Fruit fly (Drosophila melanogaster) whole organism, embryonic: ENCODE measurements around the gene Prx2.

Source experiments
- BtbVII ChIP-seq: fragments of 200-800 bp; sonication (Bioruptor generic); optimal IDR thresholded peaks from 3 replicates; lab custom pipeline; 2017; ENCODE audit warnings: missing biosample characterization, mild to moderate bottlenecking, missing genetic modification characterization
- C15 ChIP-seq: fragments of 200-800 bp; sonication (Bioruptor generic); IDR thresholded peaks from 3 replicates; pipeline ENCODE4 v1.3.6; 2022; ENCODE audit warnings: missing biosample characterization, missing genetic modification characterization
- CG10543 ChIP-seq: fragments of 200-800 bp; sonication (Bioruptor generic); optimal IDR thresholded peaks from 3 replicates; lab custom pipeline; 2017; ENCODE audit warnings: missing biosample characterization, mild to moderate bottlenecking, missing genetic modification characterization, moderate library complexity
- CG12744 ChIP-seq: fragments of 200-800 bp; sonication (Bioruptor generic); optimal IDR thresholded peaks from 2 replicates; lab custom pipeline; 2016; ENCODE audit warnings: missing biosample characterization, missing genetic modification characterization
- CG14441 ChIP-seq: fragments of 200-800 bp; sonication (Bioruptor generic); IDR thresholded peaks from 2 replicates; pipeline ENCODE4 v1.3.6; 2022; ENCODE audit warnings: missing biosample characterization, missing genetic modification characterization
- CG14667 ChIP-seq: fragments of 200-800 bp; sonication (Bioruptor generic); IDR thresholded peaks from 2 replicates; pipeline ENCODE4 v1.3.6; 2022; ENCODE audit warnings: missing biosample characterization, missing genetic modification characterization
- CG15479 ChIP-seq: fragments of 200-800 bp; sonication (Bioruptor generic); optimal IDR thresholded peaks from 3 replicates; lab custom pipeline; 2019; ENCODE audit warnings: missing biosample characterization, mild to moderate bottlenecking, missing genetic modification characterization, moderate library complexity
- CG1647 ChIP-seq: fragments of 200-800 bp; sonication (Bioruptor generic); optimal IDR thresholded peaks from 3 replicates; lab custom pipeline; 2016; ENCODE audit warnings: missing biosample characterization, missing genetic modification characterization
- CG16815 ChIP-seq: fragments of 200-800 bp; sonication (Bioruptor generic); optimal IDR thresholded peaks from 3 replicates; lab custom pipeline; 2017; ENCODE audit warnings: missing biosample characterization, mild to moderate bottlenecking, missing genetic modification characterization
- CG18476 ChIP-seq: fragments of 200-800 bp; sonication (Bioruptor generic); optimal IDR thresholded peaks from 2 replicates; lab custom pipeline; 2016; ENCODE audit warnings: missing biosample characterization, mild to moderate bottlenecking, missing genetic modification characterization
- CG2116 ChIP-seq: fragments of 200-800 bp; sonication (Bioruptor generic); optimal IDR thresholded peaks from 3 replicates; lab custom pipeline; 2018; ENCODE audit warnings: missing biosample characterization, mild to moderate bottlenecking, missing genetic modification characterization
- CG2875 ChIP-seq: fragments of 200-800 bp; sonication (Bioruptor generic); optimal IDR thresholded peaks from 2 replicates; lab custom pipeline; 2017; ENCODE audit warnings: missing biosample characterization, mild to moderate bottlenecking, missing genetic modification characterization, missing genetic modification reagents
- CG30403 ChIP-seq: fragments of 200-800 bp; sonication (Bioruptor generic); optimal IDR thresholded peaks from 3 replicates; lab custom pipeline; 2016; ENCODE audit warnings: missing biosample characterization, missing genetic modification characterization
- CG4360 ChIP-seq: fragments of 200-800 bp; sonication (Bioruptor generic); IDR thresholded peaks from 2 replicates; pipeline ENCODE4 v1.3.6; 2022; ENCODE audit warnings: missing biosample characterization, missing genetic modification characterization
- CG43689 ChIP-seq: fragments of 200-800 bp; sonication (Bioruptor generic); IDR thresholded peaks from 2 replicates; pipeline ENCODE4 v1.3.6; 2022; ENCODE audit warnings: missing biosample characterization, missing genetic modification characterization
- CG5245 ChIP-seq: fragments of 200-800 bp; sonication (Bioruptor generic); optimal IDR thresholded peaks from 3 replicates; lab custom pipeline; 2016; ENCODE audit warnings: missing biosample characterization, missing genetic modification characterization
- CG6683 ChIP-seq: fragments of 200-800 bp; sonication (Bioruptor generic); optimal IDR thresholded peaks from 2 replicates; lab custom pipeline; 2017; ENCODE audit warnings: missing biosample characterization, mild to moderate bottlenecking, missing genetic modification characterization, missing genetic modification reagents
- CG7357 ChIP-seq: fragments of 200-800 bp; sonication (Bioruptor generic); IDR thresholded peaks from 3 replicates; pipeline ENCODE4 v1.3.6; 2022; ENCODE audit warnings: missing biosample characterization, missing genetic modification characterization
- CG8290 ChIP-seq, 3 experiments: fragments of 200-800 bp; sonication (Bioruptor generic); optimal IDR thresholded peaks; 2 replicates each; lab custom pipeline; 2016 to 2019; ENCODE audit warnings: missing biosample characterization in 3 of 3, missing genetic modification characterization in 3 of 3, mild to moderate bottlenecking in 2 of 3, moderate library complexity in 1 of 3
- CG8924 ChIP-seq: fragments of 200-800 bp; optimal IDR thresholded peaks from 3 replicates; lab custom pipeline; 2019; ENCODE audit warnings: missing biosample characterization, mild to moderate bottlenecking, missing genetic modification characterization, moderate library complexity
- Fer2 ChIP-seq: fragments of 200-800 bp; sonication (Bioruptor generic); optimal IDR thresholded peaks from 2 replicates; lab custom pipeline; 2018; ENCODE audit warnings: missing biosample characterization, mild to moderate bottlenecking, missing genetic modification characterization, moderate library complexity
- H2.0 ChIP-seq: fragments of 200-800 bp; sonication (Bioruptor generic); IDR thresholded peaks from 2 replicates; pipeline ENCODE4 v1.3.6; 2022; ENCODE audit warnings: missing biosample characterization, missing genetic modification characterization
- MTF-1 ChIP-seq: fragments of 200-800 bp; sonication (Bioruptor generic); optimal IDR thresholded peaks from 2 replicates; lab custom pipeline; 2018; ENCODE audit warnings: missing biosample characterization, mild to moderate bottlenecking, missing genetic modification characterization, borderline replicate concordance
- Mad ChIP-seq: fragments of 200-800 bp; sonication (Bioruptor generic); optimal IDR thresholded peaks from 2 replicates; lab custom pipeline; 2016; ENCODE audit warnings: missing biosample characterization, missing genetic modification characterization
- PHDP ChIP-seq: fragments of 200-800 bp; sonication (Bioruptor generic); optimal IDR thresholded peaks from 3 replicates; lab custom pipeline; 2018; ENCODE audit warnings: missing biosample characterization, mild to moderate bottlenecking, missing genetic modification characterization, moderate library complexity
- Ptx1 ChIP-seq: fragments of 200-800 bp; sonication (Bioruptor generic); IDR thresholded peaks from 2 replicates; pipeline ENCODE4 v1.3.6; 2022; ENCODE audit warnings: missing biosample characterization, missing genetic modification characterization
- Sry-δ ChIP-seq: fragments of 200-800 bp; sonication (Bioruptor generic); optimal IDR thresholded peaks from 2 replicates; lab custom pipeline; 2016; ENCODE audit warnings: missing biosample characterization, missing genetic modification characterization
- bcd ChIP-seq: fragments of 200-800 bp; sonication (Bioruptor generic); optimal IDR thresholded peaks from 2 replicates; lab custom pipeline; 2017; ENCODE audit warnings: missing biosample characterization, mild to moderate bottlenecking, missing genetic modification characterization
- bigmax ChIP-seq: fragments of 200-800 bp; sonication (Bioruptor generic); optimal IDR thresholded peaks from 2 replicates; lab custom pipeline; 2018; ENCODE audit warnings: missing biosample characterization, mild to moderate bottlenecking, missing genetic modification characterization
- chif ChIP-seq, 2 experiments: fragments of 200-800 bp; sonication (Bioruptor generic); optimal IDR thresholded peaks; 3 replicates each; lab custom pipeline; 2016; ENCODE audit warnings: missing biosample characterization in 2 of 2, missing genetic modification characterization in 2 of 2
- danr ChIP-seq: fragments of 200-800 bp; sonication (Bioruptor generic); IDR thresholded peaks from 2 replicates; pipeline ENCODE4 v1.3.6; 2022; ENCODE audit warnings: missing biosample characterization, missing genetic modification characterization
- disco-r ChIP-seq: fragments of 200-800 bp; sonication (Bioruptor generic); optimal IDR thresholded peaks from 2 replicates; lab custom pipeline; 2016; ENCODE audit warnings: missing biosample characterization, missing genetic modification characterization
- en ChIP-seq: fragments of 200-800 bp; sonication (Bioruptor generic); optimal IDR thresholded peaks from 2 replicates; lab custom pipeline; 2016; ENCODE audit warnings: missing biosample characterization, missing genetic modification characterization
- ewg ChIP-seq: fragments of 200-800 bp; sonication (Bioruptor generic); optimal IDR thresholded peaks from 3 replicates; lab custom pipeline; 2017; ENCODE audit warnings: mild to moderate bottlenecking, missing biosample characterization, missing genetic modification reagents, missing genetic modification characterization
- fd102C ChIP-seq: fragments of 200-800 bp; sonication (Bioruptor generic); optimal IDR thresholded peaks from 2 replicates; lab custom pipeline; 2018; ENCODE audit warnings: missing biosample characterization, mild to moderate bottlenecking, missing genetic modification characterization, moderate library complexity
- fd64A ChIP-seq: fragments of 200-800 bp; sonication (Bioruptor generic); optimal IDR thresholded peaks from 3 replicates; lab custom pipeline; 2018; ENCODE audit warnings: missing biosample characterization, mild to moderate bottlenecking, missing genetic modification characterization
- fru ChIP-seq: fragments of >200 bp; optimal IDR thresholded peaks from 2 replicates; lab custom pipeline; 2017
- gem ChIP-seq: fragments of 200-800 bp; sonication (Bioruptor generic); optimal IDR thresholded peaks from 2 replicates; lab custom pipeline; 2019; ENCODE audit warnings: missing biosample characterization, mild to moderate bottlenecking, missing genetic modification characterization, moderate library complexity
- gfzf ChIP-seq: fragments of 200-800 bp; sonication (Bioruptor generic); optimal IDR thresholded peaks from 2 replicates; lab custom pipeline; 2016; ENCODE audit warnings: missing biosample characterization, mild to moderate bottlenecking, missing genetic modification characterization, moderate library complexity
- gt ChIP-seq: fragments of 200-800 bp; sonication (Bioruptor generic); IDR thresholded peaks from 2 replicates; pipeline ENCODE4 v1.3.6; 2022; ENCODE audit warnings: missing biosample characterization, missing genetic modification characterization
- hb ChIP-seq: fragments of 200-800 bp; sonication (Bioruptor generic); IDR thresholded peaks from 3 replicates; pipeline ENCODE4 v1.3.6; 2022; ENCODE audit warnings: missing biosample characterization, missing genetic modification characterization; ENCODE audit not compliant: partially characterized antibody
- jing ChIP-seq: fragments of 200-800 bp; sonication (Bioruptor generic); optimal IDR thresholded peaks from 2 replicates; lab custom pipeline; 2018; ENCODE audit warnings: missing biosample characterization, mild to moderate bottlenecking, missing genetic modification characterization
- lilli ChIP-seq: fragments of 200-800 bp; sonication (Bioruptor generic); optimal IDR thresholded peaks from 3 replicates; lab custom pipeline; 2016; ENCODE audit warnings: missing biosample characterization, missing genetic modification characterization
- pros ChIP-seq: fragments of 200-800 bp; sonication (Bioruptor generic); optimal IDR thresholded peaks from 3 replicates; lab custom pipeline; 2019; ENCODE audit warnings: missing biosample characterization, mild to moderate bottlenecking, missing genetic modification characterization, moderate library complexity
- run ChIP-seq: fragments of 200-800 bp; sonication (Bioruptor generic); optimal IDR thresholded peaks from 3 replicates; lab custom pipeline; 2018; ENCODE audit warnings: missing biosample characterization, mild to moderate bottlenecking, missing genetic modification characterization
- scrt ChIP-seq: fragments of 200-800 bp; sonication (Bioruptor generic); optimal IDR thresholded peaks from 2 replicates; lab custom pipeline; 2018; ENCODE audit warnings: missing biosample characterization, mild to moderate bottlenecking, missing genetic modification characterization, moderate library complexity
- sd ChIP-seq: fragments of 200-800 bp; sonication (Bioruptor generic); optimal IDR thresholded peaks from 3 replicates; lab custom pipeline; 2018; ENCODE audit warnings: missing biosample characterization, mild to moderate bottlenecking, missing genetic modification characterization, moderate library complexity
- sima ChIP-seq: fragments of 200-800 bp; sonication (Bioruptor generic); optimal IDR thresholded peaks from 2 replicates; lab custom pipeline; 2016; ENCODE audit warnings: missing biosample characterization, missing genetic modification characterization
- slou ChIP-seq: fragments of 200-800 bp; sonication (Bioruptor generic); optimal IDR thresholded peaks from 3 replicates; lab custom pipeline; 2016; ENCODE audit warnings: missing biosample characterization, missing genetic modification characterization
- sr ChIP-seq: fragments of 200-800 bp; sonication (Bioruptor generic); IDR thresholded peaks from 3 replicates; pipeline ENCODE4 v1.3.6; 2022; ENCODE audit warnings: missing biosample characterization, missing genetic modification characterization
- vvl ChIP-seq: fragments of 200-800 bp; sonication (Bioruptor generic); IDR thresholded peaks from 2 replicates; pipeline ENCODE4 v1.3.6; 2022; ENCODE audit warnings: missing biosample characterization, missing genetic modification characterization
- yki ChIP-seq: fragments of >200 bp; optimal IDR thresholded peaks from 3 replicates; lab custom pipeline; 2018

Prx2 gene

dm6 chrX:13368149-13368548 lies 38.5 kb downstream of the Prx2 start, which contains the start of gene dmrt11E (continued):
- TF ChIP-seq gem (peak; percentile 82), CG43689 (no peak), CG14667 (peak; percentile 60), fru (lab: Kevin White, UChicago) (no peak), CG8290 (GFP tag; optimal IDR thresholded peaks at IDR 0.05; lab: Kevin White, UChicago) (peak; percentile 22), CG8290 (tag; optimal IDR thresholded peaks at IDR 0.05; lab: Kevin White, UChicago) (no peak), gfzf (no peak), bigmax (GFP tag; lab: Kevin White, UChicago) (no peak), CG12744 (no peak), sd (tag; lab: Kevin White, UChicago) (no peak), CG2875 (peak; percentile 58), en (GFP tag; lab: Kevin White, UChicago) (no peak), bcd (GFP tag; lab: Kevin White, UChicago) (peak; percentile 27), scrt (GFP tag; lab: Kevin White, UChicago) (no peak), H2.0 (peak; percentile 45), PHDP (tag; lab: Kevin White, UChicago) (peak; percentile 65), CG15479 (GFP tag; lab: Kevin White, UChicago) (no peak), Ptx1 (GFP tag; lab: Robert Waterston, UW) (peak; percentile 71), pros (GFP tag; lab: Kevin White, UChicago) (no peak), vvl (GFP tag; lab: Robert Waterston, UW) (peak; percentile 88), run (tag; lab: Kevin White, UChicago) (no peak), CG7357 (GFP tag; lab: Robert Waterston, UW) (peak; percentile 41; the same call in 1 of the 3 replicates), ewg (GFP tag; lab: Kevin White, UChicago) (peak; percentile 35), CG5245 (GFP tag; lab: Kevin White, UChicago) (peak; percentile 49), chif (GFP tag; optimal IDR thresholded peaks at IDR 0.05; lab: Kevin White, UChicago) (peak in 1 of 2 experiments; percentile 23), CG14441 (no peak), Sry-δ (GFP tag; lab: Kevin White, UChicago) (no peak), CG16815 (GFP tag; lab: Kevin White, UChicago) (peak; percentile 51), lilli (GFP tag; lab: Kevin White, UChicago) (no peak), BtbVII (GFP tag; lab: Kevin White, UChicago) (no peak), slou (GFP tag; lab: Kevin White, UChicago) (no peak), Fer2 (tag; lab: Kevin White, UChicago) (no peak), sima (GFP tag; lab: Kevin White, UChicago) (no peak), fd102C (GFP tag; lab: Kevin White, UChicago) (peak; percentile 45), CG1647 (GFP tag; lab: Kevin White, UChicago) (no peak), jing (GFP tag; lab: Kevin White, UChicago) (peak; percentile 44), sr (no peak), CG4360 (no peak), CG30403 (GFP tag; lab: Kevin White, UChicago) (peak; percentile 41), CG2116 (GFP tag; lab: Kevin White, UChicago) (no peak), CG8924 (tag; lab: Kevin White, UChicago) (peak; percentile 80), hb (GFP tag; lab: Robert Waterston, UW) (no peak), danr (GFP tag; lab: Robert Waterston, UW) (peak; percentile 41; the same call in 1 of the 2 replicates), CG18476 (GFP tag; lab: Kevin White, UChicago) (no peak), CG6683 (GFP tag; lab: Kevin White, UChicago) (no peak), gt (no peak), CG10543 (GFP tag; lab: Kevin White, UChicago) (no peak), disco-r (GFP tag; lab: Kevin White, UChicago) (no peak), C15 (GFP tag; lab: Robert Waterston, UW) (no peak), Mad (GFP tag; lab: Kevin White, UChicago) (no peak), MTF-1 (GFP tag; lab: Kevin White, UChicago) (peak; percentile 41), fd64A (GFP tag; lab: Kevin White, UChicago) (no peak), yki (lab: Kevin White, UChicago) (no peak)
